Worm (Caenorhabditis elegans) whole organism, L2 larva: Measurements from ENCODE around the gene F14F8.8.

ENCODE experiments used
- aly-2 ChIP-seq: fragments of 150-350 bp; optimal IDR thresholded peaks from 2 replicates; lab custom pipeline; 2014; ENCODE audit warnings: missing biosample characterization, missing genetic modification characterization
- blmp-1 ChIP-seq: sonication (generic microtip); optimal IDR thresholded peaks from 2 replicates; lab custom pipeline; 2017; ENCODE audit warnings: missing genetic modification characterization, mild to moderate bottlenecking, missing compliant biosample characterization, antibody characterized with exemption, moderate library complexity; ENCODE audit not compliant: insufficient read depth
- crh-2 ChIP-seq: sonication (generic microtip); optimal IDR thresholded peaks from 2 replicates; lab custom pipeline; 2017; ENCODE audit warnings: missing biosample characterization, missing genetic modification characterization
- egl-27 ChIP-seq: sonication (generic microtip); optimal IDR thresholded peaks from 3 replicates; lab custom pipeline; 2017; ENCODE audit warnings: missing biosample characterization, missing genetic modification reagents, missing genetic modification characterization
- elt-1 ChIP-seq: fragments of 150-350 bp; optimal IDR thresholded peaks from 2 replicates; lab custom pipeline; 2014; ENCODE audit warnings: missing biosample characterization, missing genetic modification characterization
- lin-11 ChIP-seq: fragments of 150-350 bp; sonication (generic microtip); optimal IDR thresholded peaks from 2 replicates; lab custom pipeline; 2014; ENCODE audit warnings: missing biosample characterization, missing genetic modification characterization, inconsistent platforms, mixed read lengths
- lsy-2 ChIP-seq, 2 experiments: fragments of 150-350 bp in 1 of 2; sonication (generic microtip) in 1 of 2; optimal IDR thresholded peaks; 2 replicates each; lab custom pipeline; 2014 to 2017; ENCODE audit warnings: missing biosample characterization in 2 of 2, missing genetic modification characterization in 2 of 2
- mab-5 ChIP-seq: fragments of 150-350 bp; optimal IDR thresholded peaks from 2 replicates; lab custom pipeline; 2014; ENCODE audit warnings: missing biosample characterization, missing genetic modification characterization
- mbf-1 ChIP-seq: sonication (generic microtip); optimal IDR thresholded peaks from 2 replicates; lab custom pipeline; 2017; ENCODE audit warnings: missing biosample characterization, missing genetic modification characterization
- mdl-1 ChIP-seq, 2 experiments: fragments of 150-350 bp in 1 of 2; sonication (generic microtip) in 1 of 2; optimal IDR thresholded peaks; 2 replicates each; lab custom pipeline; 2017; ENCODE audit warnings: missing biosample characterization in 2 of 2, missing genetic modification characterization in 2 of 2
- nhr-77 ChIP-seq: fragments of 150-350 bp; optimal IDR thresholded peaks from 2 replicates; lab custom pipeline; 2014; ENCODE audit warnings: missing biosample characterization, missing genetic modification characterization
- snpc-4 ChIP-seq: fragments of 150-350 bp; optimal IDR thresholded peaks from 2 replicates; lab custom pipeline; 2014; ENCODE audit warnings: missing biosample characterization, missing genetic modification characterization
- unc-62 ChIP-seq: fragments of 150-350 bp; optimal IDR thresholded peaks from 2 replicates; lab custom pipeline; 2014; ENCODE audit warnings: missing biosample characterization, missing genetic modification reagents, missing genetic modification characterization
- ztf-1 ChIP-seq: fragments of 200-800 bp; sonication (Bioruptor generic); conservative IDR thresholded peaks from 2 replicates; pipeline ENCODE4 v1.3.6; 2022; ENCODE audit warnings: missing genetic modification characterization, missing compliant biosample characterization

- no peak for TF ChIP-seq ztf-1 (GFP tag; lab: Robert Waterston, UW)
- TF ChIP-seq blmp-1 (tag; lab: Kevin White, UChicago): no peak
- no peak for TF ChIP-seq unc-62
- TF ChIP-seq mbf-1: no peak
- TF ChIP-seq elt-1: no peak
- TF ChIP-seq egl-27 (tag; lab: Kevin White, UChicago): no peak
- no peak for TF ChIP-seq lin-11
- no peak for TF ChIP-seq lsy-2 (tag; optimal IDR thresholded peaks at IDR 0.05; lab: Kevin White, UChicago)
- no peak for TF ChIP-seq mab-5
- TF ChIP-seq nhr-77 (tag; lab: Kevin White, UChicago): no peak
- no peak for TF ChIP-seq aly-2 (tag; lab: Kevin White, UChicago)
- no peak for TF ChIP-seq crh-2 (tag; lab: Kevin White, UChicago)
- TF ChIP-seq mdl-1 (tag; optimal IDR thresholded peaks at IDR 0.05; lab: Kevin White, UChicago): no peak
- no peak for TF ChIP-seq snpc-4 (tag; lab: Kevin White, UChicago)
Measured at ce11 chrV:16671190-16671589, 908 bp downstream of the F14F8.8 start, which contains the start of gene str-61.
